Worm (Caenorhabditis elegans): ENCODE results near the gene B0496.1.

- TF ChIP-seq dao-5 (tag; optimal IDR thresholded peaks at IDR 0.05): no peak
- no peak for TF ChIP-seq him-1 (tag; optimal IDR thresholded peaks at IDR 0.05)
- no peak for TF ChIP-seq W03F9.2 (tag; optimal IDR thresholded peaks at IDR 0.05)
These were observed 32.0 kb downstream of the B0496.1 start, which contains the start of gene rod-1 for ce11 chrIV:7478134-7478533.
